Fruit fly (Drosophila melanogaster) whole organism, embryonic: ENCODE measurements around the gene CG7557.

ENCODE experiments used
- Aef1 ChIP-seq: fragments of 200-800 bp; sonication (Bioruptor generic); IDR thresholded peaks from 3 replicates; pipeline ENCODE4 v1.3.6; 2022; ENCODE audit warnings: missing biosample characterization, missing genetic modification characterization
- Blimp-1 ChIP-seq: fragments of 200-800 bp; sonication (Bioruptor generic); optimal IDR thresholded peaks from 3 replicates; lab custom pipeline; 2018; ENCODE audit warnings: missing biosample characterization, missing genetic modification characterization, mild to moderate bottlenecking, moderate library complexity, missing genetic modification reagents
- C15 ChIP-seq: fragments of 200-800 bp; sonication (Bioruptor generic); IDR thresholded peaks from 3 replicates; pipeline ENCODE4 v1.3.6; 2022; ENCODE audit warnings: missing biosample characterization, missing genetic modification characterization
- CG1024 ChIP-seq: fragments of 200-800 bp; sonication (Bioruptor generic); IDR thresholded peaks from 2 replicates; pipeline ENCODE4 v1.3.6; 2022; ENCODE audit warnings: missing biosample characterization, missing genetic modification characterization
- CG11504 ChIP-seq: fragments of 200-800 bp; sonication (Bioruptor generic); optimal IDR thresholded peaks from 3 replicates; lab custom pipeline; 2019; ENCODE audit warnings: missing biosample characterization, mild to moderate bottlenecking, missing genetic modification characterization, moderate library complexity
- CG11695 ChIP-seq: fragments of 200-800 bp; sonication (Bioruptor generic); IDR thresholded peaks from 3 replicates; pipeline ENCODE4 v1.3.6; 2022; ENCODE audit warnings: missing biosample characterization, missing genetic modification characterization
- CG12236 ChIP-seq: fragments of 200-800 bp; sonication (Bioruptor generic); optimal IDR thresholded peaks from 2 replicates; lab custom pipeline; 2016; ENCODE audit warnings: missing biosample characterization, missing genetic modification characterization
- CG13424 ChIP-seq: fragments of 200-800 bp; sonication (Bioruptor generic); optimal IDR thresholded peaks from 2 replicates; lab custom pipeline; 2019; ENCODE audit warnings: missing biosample characterization, mild to moderate bottlenecking, missing genetic modification characterization, moderate library complexity
- CG14014 ChIP-seq: fragments of 200-800 bp; sonication (Bioruptor generic); IDR thresholded peaks from 2 replicates; pipeline ENCODE4 v1.3.6; 2022; ENCODE audit warnings: missing biosample characterization, missing genetic modification characterization
- CG14667 ChIP-seq: fragments of 200-800 bp; sonication (Bioruptor generic); IDR thresholded peaks from 2 replicates; pipeline ENCODE4 v1.3.6; 2022; ENCODE audit warnings: missing biosample characterization, missing genetic modification characterization
- CG17385 ChIP-seq: fragments of 200-800 bp; sonication (Bioruptor generic); optimal IDR thresholded peaks from 3 replicates; lab custom pipeline; 2018; ENCODE audit warnings: missing biosample characterization, mild to moderate bottlenecking, missing genetic modification characterization
- CG17612 ChIP-seq: fragments of 200-800 bp; sonication (Bioruptor generic); IDR thresholded peaks from 2 replicates; pipeline ENCODE4 v1.3.6; 2022; ENCODE audit warnings: missing biosample characterization, missing genetic modification characterization
- CG3281 ChIP-seq: fragments of 200-800 bp; sonication (Bioruptor generic); optimal IDR thresholded peaks from 3 replicates; lab custom pipeline; 2017; ENCODE audit warnings: missing biosample characterization, mild to moderate bottlenecking, missing genetic modification characterization
- CG4328 ChIP-seq: fragments of 200-800 bp; sonication (Bioruptor generic); optimal IDR thresholded peaks from 3 replicates; lab custom pipeline; 2017; ENCODE audit warnings: missing biosample characterization, missing genetic modification reagents, missing genetic modification characterization
- CG4404 ChIP-seq: fragments of 200-800 bp; sonication (Bioruptor generic); IDR thresholded peaks from 2 replicates; pipeline ENCODE4 v1.3.6; 2022; ENCODE audit warnings: missing biosample characterization, missing genetic modification characterization
- CG4424 ChIP-seq: fragments of 200-800 bp; sonication (Bioruptor generic); optimal IDR thresholded peaks from 3 replicates; lab custom pipeline; 2016; ENCODE audit warnings: missing biosample characterization, missing genetic modification characterization
- CG5953 ChIP-seq: fragments of 200-800 bp; sonication (Bioruptor generic); IDR thresholded peaks from 2 replicates; pipeline ENCODE4 v1.3.6; 2022; ENCODE audit warnings: missing biosample characterization, missing genetic modification characterization
- CG6683 ChIP-seq: fragments of 200-800 bp; sonication (Bioruptor generic); optimal IDR thresholded peaks from 2 replicates; lab custom pipeline; 2017; ENCODE audit warnings: missing biosample characterization, mild to moderate bottlenecking, missing genetic modification characterization, missing genetic modification reagents
- CG6689 ChIP-seq: fragments of 200-800 bp; sonication (Bioruptor generic); IDR thresholded peaks from 2 replicates; pipeline ENCODE4 v1.3.6; 2022; ENCODE audit warnings: missing biosample characterization, missing genetic modification characterization
- CG7271 ChIP-seq: fragments of 200-800 bp; sonication (Bioruptor generic); optimal IDR thresholded peaks from 2 replicates; lab custom pipeline; 2018; ENCODE audit warnings: missing biosample characterization, mild to moderate bottlenecking, missing genetic modification characterization, moderate library complexity
- CG7839 ChIP-seq: fragments of 200-800 bp; sonication (Bioruptor generic); optimal IDR thresholded peaks from 3 replicates; lab custom pipeline; 2018; ENCODE audit warnings: missing biosample characterization, mild to moderate bottlenecking, missing genetic modification characterization, moderate library complexity
- CG8924 ChIP-seq: fragments of 200-800 bp; optimal IDR thresholded peaks from 3 replicates; lab custom pipeline; 2019; ENCODE audit warnings: missing biosample characterization, mild to moderate bottlenecking, missing genetic modification characterization, moderate library complexity
- CG9817 ChIP-seq: fragments of 200-800 bp; sonication (Bioruptor generic); optimal IDR thresholded peaks from 2 replicates; lab custom pipeline; 2018; ENCODE audit warnings: missing biosample characterization, mild to moderate bottlenecking, missing genetic modification characterization, moderate library complexity
- CoRest ChIP-seq: fragments of 200-800 bp; sonication (Bioruptor generic); optimal IDR thresholded peaks from 3 replicates; lab custom pipeline; 2018; ENCODE audit warnings: missing biosample characterization, mild to moderate bottlenecking, missing genetic modification characterization, moderate library complexity
- Fer3 ChIP-seq: fragments of 200-800 bp; sonication (Bioruptor generic); optimal IDR thresholded peaks from 2 replicates; lab custom pipeline; 2018; ENCODE audit warnings: missing biosample characterization, mild to moderate bottlenecking, missing genetic modification characterization, moderate library complexity
- Hr3 ChIP-seq: fragments of 200-800 bp; sonication (Bioruptor generic); optimal IDR thresholded peaks from 3 replicates; lab custom pipeline; 2016; ENCODE audit warnings: missing biosample characterization, missing genetic modification characterization
- Hr78 ChIP-seq, 2 experiments: fragments of 200-800 bp in 1 of 2; fragments of >200 bp in 1 of 2; sonication (Bioruptor generic) in 1 of 2; optimal IDR thresholded peaks; 2 replicates each; lab custom pipeline; 2017 to 2019; ENCODE audit warnings: missing biosample characterization in 2 of 2, missing genetic modification characterization in 2 of 2, mild to moderate bottlenecking in 1 of 2, moderate library complexity in 1 of 2
- PHDP ChIP-seq: fragments of 200-800 bp; sonication (Bioruptor generic); optimal IDR thresholded peaks from 3 replicates; lab custom pipeline; 2018; ENCODE audit warnings: missing biosample characterization, mild to moderate bottlenecking, missing genetic modification characterization, moderate library complexity
- Ssrp ChIP-seq: fragments of 200-800 bp; sonication (Bioruptor generic); optimal IDR thresholded peaks from 2 replicates; lab custom pipeline; 2018; ENCODE audit warnings: missing biosample characterization, mild to moderate bottlenecking, missing genetic modification characterization, moderate library complexity
- ab ChIP-seq: fragments of 200-800 bp; sonication (Bioruptor generic); optimal IDR thresholded peaks from 2 replicates; lab custom pipeline; 2016; ENCODE audit warnings: missing biosample characterization, missing genetic modification characterization
- ase ChIP-seq: fragments of 200-800 bp; sonication (Bioruptor generic); IDR thresholded peaks from 3 replicates; pipeline ENCODE4 v1.3.6; 2022; ENCODE audit warnings: missing biosample characterization, missing genetic modification characterization
- az2 ChIP-seq: fragments of 200-800 bp; sonication (Bioruptor generic); optimal IDR thresholded peaks from 3 replicates; lab custom pipeline; 2016; ENCODE audit warnings: missing biosample characterization, missing genetic modification characterization
- bcd ChIP-seq: fragments of 200-800 bp; sonication (Bioruptor generic); optimal IDR thresholded peaks from 2 replicates; lab custom pipeline; 2017; ENCODE audit warnings: missing biosample characterization, mild to moderate bottlenecking, missing genetic modification characterization
- ci ChIP-seq: fragments of 200-800 bp; sonication (Bioruptor generic); IDR thresholded peaks from 3 replicates; pipeline ENCODE4 v1.3.6; 2022; ENCODE audit warnings: missing biosample characterization, missing genetic modification characterization
- crp ChIP-seq, 2 experiments: fragments of 200-800 bp; sonication (Bioruptor generic); optimal IDR thresholded peaks; 2 replicates in 1 of 2; 3 replicates in 1 of 2; lab custom pipeline; 2017; ENCODE audit warnings: missing biosample characterization in 2 of 2, missing genetic modification characterization in 2 of 2, mild to moderate bottlenecking in 1 of 2, moderate library complexity in 1 of 2
- dysf ChIP-seq: fragments of 200-800 bp; sonication (Bioruptor generic); IDR thresholded peaks from 3 replicates; pipeline ENCODE4 v1.3.6; 2022; ENCODE audit warnings: missing biosample characterization, missing genetic modification characterization
- gem ChIP-seq: fragments of 200-800 bp; sonication (Bioruptor generic); optimal IDR thresholded peaks from 2 replicates; lab custom pipeline; 2019; ENCODE audit warnings: missing biosample characterization, mild to moderate bottlenecking, missing genetic modification characterization, moderate library complexity
- hbn ChIP-seq: fragments of 200-800 bp; sonication (Bioruptor generic); IDR thresholded peaks from 2 replicates; pipeline ENCODE4 v1.3.6; 2022; ENCODE audit warnings: missing biosample characterization, missing genetic modification characterization; ENCODE audit not compliant: partially characterized antibody
- hkb ChIP-seq, 2 experiments: fragments of 200-800 bp in 1 of 2; fragments of >200 bp in 1 of 2; sonication (Bioruptor generic) in 1 of 2; IDR thresholded peaks in 1 of 2; optimal IDR thresholded peaks in 1 of 2; 2 replicates each; pipeline versions ENCODE4 v1.3.6 to Lab custom; 2017 to 2022; ENCODE audit warnings: missing biosample characterization in 1 of 2, missing genetic modification characterization in 1 of 2
- kah ChIP-seq: fragments of 200-800 bp; sonication (Bioruptor generic); optimal IDR thresholded peaks from 2 replicates; lab custom pipeline; 2018; ENCODE audit warnings: missing biosample characterization, mild to moderate bottlenecking, missing genetic modification characterization
- lbe ChIP-seq: fragments of 200-800 bp; sonication (Bioruptor generic); optimal IDR thresholded peaks from 2 replicates; lab custom pipeline; 2016; ENCODE audit warnings: missing biosample characterization, mild to moderate bottlenecking, missing genetic modification characterization
- mirr ChIP-seq: fragments of 200-800 bp; sonication (Bioruptor generic); optimal IDR thresholded peaks from 3 replicates; lab custom pipeline; 2018; ENCODE audit warnings: missing biosample characterization, mild to moderate bottlenecking, missing genetic modification characterization
- nau ChIP-seq: fragments of 200-800 bp; sonication (Bioruptor generic); optimal IDR thresholded peaks from 3 replicates; lab custom pipeline; 2017; ENCODE audit warnings: missing biosample characterization, mild to moderate bottlenecking, missing genetic modification characterization, missing genetic modification reagents
- phol ChIP-seq: fragments of 200-800 bp; sonication (Bioruptor generic); optimal IDR thresholded peaks from 3 replicates; lab custom pipeline; 2018; ENCODE audit warnings: missing biosample characterization, mild to moderate bottlenecking, missing genetic modification characterization, moderate library complexity
- salm ChIP-seq: fragments of 200-800 bp; sonication (Bioruptor generic); optimal IDR thresholded peaks from 2 replicates; lab custom pipeline; 2018; ENCODE audit warnings: missing biosample characterization, mild to moderate bottlenecking, missing genetic modification characterization
- tap ChIP-seq: fragments of 200-800 bp; optimal IDR thresholded peaks from 3 replicates; lab custom pipeline; 2019; ENCODE audit warnings: missing biosample characterization, mild to moderate bottlenecking, missing genetic modification characterization, moderate library complexity
- twi ChIP-seq: fragments of 200-800 bp; optimal IDR thresholded peaks from 2 replicates; lab custom pipeline; 2019; ENCODE audit warnings: missing biosample characterization, mild to moderate bottlenecking, missing genetic modification characterization, moderate library complexity
- zen2 ChIP-seq: fragments of 200-800 bp; sonication (Bioruptor generic); IDR thresholded peaks from 3 replicates; pipeline ENCODE4 v1.3.6; 2022; ENCODE audit warnings: missing biosample characterization, missing genetic modification characterization; ENCODE audit not compliant: partially characterized antibody

The CG7557 gene

DNA sequence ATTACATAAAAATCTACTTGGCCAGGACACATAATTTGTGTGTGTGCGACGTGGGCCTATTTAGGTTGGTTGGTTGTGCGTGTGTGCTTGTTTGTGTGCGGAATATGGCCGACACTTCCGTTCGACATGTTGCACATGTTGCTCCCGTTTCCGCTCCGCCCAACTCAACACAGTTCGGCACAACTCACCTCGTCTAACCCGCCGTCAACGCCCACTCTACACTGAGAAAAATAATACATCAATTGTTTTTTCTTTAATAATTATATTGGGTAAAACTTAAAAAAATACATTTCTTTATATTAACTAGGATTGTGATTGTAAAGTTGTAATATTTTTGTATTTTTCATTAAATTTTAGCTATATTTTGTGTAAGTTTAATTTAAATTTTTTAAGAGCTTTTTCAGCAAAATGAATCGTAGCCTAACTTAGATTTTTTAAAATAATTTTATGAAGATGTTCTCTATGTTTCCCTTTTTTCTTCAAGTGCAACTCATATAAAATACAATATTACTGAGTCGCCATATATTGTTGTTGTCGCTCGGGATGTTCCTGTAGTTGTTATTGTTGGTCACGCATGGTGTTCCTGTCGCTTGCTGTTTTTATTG is 46.4 kb upstream of the CG7557 start (continued):
- peak; percentile 69 for TF ChIP-seq Blimp-1
- TF ChIP-seq C15: no peak
- peak; percentile 60 for TF ChIP-seq az2 (GFP tag; lab: Kevin White, UChicago)
- no peak for TF ChIP-seq lbe (GFP tag; lab: Kevin White, UChicago)
- TF ChIP-seq twi (tag; lab: Kevin White, UChicago): no peak
- TF ChIP-seq bcd (GFP tag; lab: Kevin White, UChicago): peak; percentile 48
- peak; percentile 15 for TF ChIP-seq kah
- TF ChIP-seq CG17385 (GFP tag; lab: Kevin White, UChicago): peak; percentile 57
- peak; percentile 63; the same call in 2 of the 3 replicates for TF ChIP-seq CG11695
- peak; percentile 67 for TF ChIP-seq CG7839 (tag; lab: Kevin White, UChicago)
- TF ChIP-seq ab (GFP tag; lab: Kevin White, UChicago): no peak
- TF ChIP-seq CG5953: no peak; the same call in 1 of the 2 replicates
- 0 out of 2 replicates have a peak, but pooled peaks have one; percentile 24 for TF ChIP-seq CG17612 (GFP tag; lab: Robert Waterston, UW)
- no peak for TF ChIP-seq ase
- TF ChIP-seq CG13424 (tag; lab: Kevin White, UChicago): peak; percentile 67
- TF ChIP-seq CG14667: 0 out of 2 replicates have a peak, but pooled peaks have one; percentile 19
- TF ChIP-seq CG4424 (GFP tag; lab: Kevin White, UChicago): peak; percentile 61
- TF ChIP-seq CG11504 (tag; lab: Kevin White, UChicago): peak; percentile 79
- TF ChIP-seq CG8924 (tag; lab: Kevin White, UChicago): peak; percentile 77
- TF ChIP-seq tap (tag; lab: Kevin White, UChicago): peak; percentile 1
- peak; percentile 91 for TF ChIP-seq gem (tag; lab: Kevin White, UChicago)
- peak; percentile 34 for TF ChIP-seq salm (tag; lab: Kevin White, UChicago)
- peak; percentile 49 for TF ChIP-seq CG3281 (GFP tag; lab: Kevin White, UChicago)
- peak; percentile 74 for TF ChIP-seq dysf (GFP tag; lab: Robert Waterston, UW)
- TF ChIP-seq CoRest (tag; lab: Kevin White, UChicago): peak; percentile 74
- TF ChIP-seq CG4404 (GFP tag; lab: Robert Waterston, UW): 0 out of 2 replicates have a peak, but pooled peaks have one; percentile 20
- no peak for TF ChIP-seq hkb (optimal IDR thresholded peaks at IDR 0.05; lab: Kevin White, UChicago)
- TF ChIP-seq hkb (GFP tag; IDR thresholded peaks at IDR 0.05; lab: Robert Waterston, UW): peak; percentile 49
- peak in 1 of 2 experiments; percentile 21 for TF ChIP-seq Hr78 (GFP tag; optimal IDR thresholded peaks at IDR 0.05; lab: Kevin White, UChicago)
- TF ChIP-seq CG1024: no peak
- peak; percentile 59 for TF ChIP-seq CG6689 (GFP tag; lab: Robert Waterston, UW)
- peak; percentile 40; the same call in 1 of the 2 replicates for TF ChIP-seq CG14014
- no peak for TF ChIP-seq hbn (GFP tag; lab: Robert Waterston, UW)
- TF ChIP-seq CG6683: peak; percentile 37
- TF ChIP-seq PHDP (tag; lab: Kevin White, UChicago): peak; percentile 56
- TF ChIP-seq phol (tag; lab: Kevin White, UChicago): peak; percentile 75
- TF ChIP-seq ci (GFP tag; lab: Robert Waterston, UW): 0 out of 3 replicates have a peak, but pooled peaks have one; percentile 53
- TF ChIP-seq zen2 (GFP tag; lab: Robert Waterston, UW): no peak
- TF ChIP-seq CG7271 (tag; lab: Kevin White, UChicago): no peak
- TF ChIP-seq crp (GFP tag; optimal IDR thresholded peaks at IDR 0.05; lab: Kevin White, UChicago): no peak
- peak; percentile 34 for TF ChIP-seq Fer3
- peak; percentile 19 for TF ChIP-seq CG4328
- TF ChIP-seq Aef1 (GFP tag; lab: Robert Waterston, UW): no peak
- TF ChIP-seq nau: no peak
- no peak for TF ChIP-seq mirr (GFP tag; lab: Kevin White, UChicago)
- peak; percentile 45 for TF ChIP-seq CG9817 (tag; lab: Kevin White, UChicago)
- peak; percentile 40 for TF ChIP-seq Hr3 (GFP tag; lab: Kevin White, UChicago)
- peak; percentile 61 for TF ChIP-seq Ssrp (tag; lab: Kevin White, UChicago)
- no peak for TF ChIP-seq CG12236
